Fruit fly (Drosophila melanogaster) whole organism, prepupa: Measurements from ENCODE around the gene Tbca.

ENCODE experiments used
- Blimp-1 ChIP-seq: fragments of 200-800 bp; sonication (Bioruptor generic); optimal IDR thresholded peaks from 3 replicates; lab custom pipeline; 2017; ENCODE audit warnings: missing biosample characterization, missing genetic modification characterization, mild to moderate bottlenecking, moderate library complexity, missing genetic modification reagents
- CG10631 ChIP-seq: fragments of 200-800 bp; sonication (Bioruptor generic); optimal IDR thresholded peaks from 2 replicates; lab custom pipeline; 2016; ENCODE audit warnings: missing biosample characterization, missing genetic modification characterization
- CG10669 ChIP-seq: fragments of 200-800 bp; sonication (Bioruptor generic); optimal IDR thresholded peaks from 3 replicates; lab custom pipeline; 2018; ENCODE audit warnings: missing biosample characterization, mild to moderate bottlenecking, missing genetic modification characterization, moderate library complexity
- CG11294 ChIP-seq: fragments of 200-800 bp; sonication (Bioruptor generic); IDR thresholded peaks from 2 replicates; pipeline ENCODE4 v1.3.6; 2022; ENCODE audit warnings: missing biosample characterization, missing genetic modification characterization
- CG11762 ChIP-seq: fragments of 200-800 bp; sonication (Bioruptor generic); optimal IDR thresholded peaks from 3 replicates; lab custom pipeline; 2016; ENCODE audit warnings: missing biosample characterization, missing genetic modification characterization; ENCODE audit not compliant: insufficient read depth
- CG11902 ChIP-seq: fragments of 200-800 bp; sonication (Bioruptor generic); optimal IDR thresholded peaks from 3 replicates; lab custom pipeline; 2016; ENCODE audit warnings: missing biosample characterization, missing genetic modification characterization
- CG15336 ChIP-seq: fragments of 200-800 bp; sonication (Bioruptor generic); IDR thresholded peaks from 2 replicates; pipeline ENCODE4 v1.3.6; 2022; ENCODE audit warnings: missing biosample characterization, missing genetic modification characterization
- CG1621 ChIP-seq: fragments of 200-800 bp; sonication (Bioruptor generic); optimal IDR thresholded peaks from 3 replicates; lab custom pipeline; 2018; ENCODE audit warnings: missing biosample characterization, mild to moderate bottlenecking, missing genetic modification characterization
- CG16779 ChIP-seq: fragments of 200-800 bp; sonication (Bioruptor generic); optimal IDR thresholded peaks from 3 replicates; lab custom pipeline; 2017; ENCODE audit warnings: missing biosample characterization, mild to moderate bottlenecking, missing genetic modification characterization
- CG3032 ChIP-seq: fragments of 200-800 bp; optimal IDR thresholded peaks from 2 replicates; lab custom pipeline; 2019; ENCODE audit warnings: missing biosample characterization, mild to moderate bottlenecking, missing genetic modification characterization, moderate library complexity
- CG31627 ChIP-seq: fragments of 200-800 bp; sonication (Bioruptor generic); optimal IDR thresholded peaks from 3 replicates; lab custom pipeline; 2016; ENCODE audit warnings: missing biosample characterization, missing genetic modification characterization
- CG32006 ChIP-seq: fragments of 200-800 bp; sonication (Bioruptor generic); optimal IDR thresholded peaks from 3 replicates; lab custom pipeline; 2017; ENCODE audit warnings: missing biosample characterization, mild to moderate bottlenecking, missing genetic modification characterization
- CG34406 ChIP-seq: fragments of 200-800 bp; sonication (Bioruptor generic); optimal IDR thresholded peaks from 3 replicates; lab custom pipeline; 2016; ENCODE audit warnings: missing biosample characterization, missing genetic modification characterization
- CG3919 ChIP-seq: fragments of 200-800 bp; sonication (Bioruptor generic); optimal IDR thresholded peaks from 3 replicates; lab custom pipeline; 2016; ENCODE audit warnings: missing biosample characterization, missing genetic modification characterization
- CG4318 ChIP-seq: fragments of 200-800 bp; sonication (Bioruptor generic); optimal IDR thresholded peaks from 3 replicates; lab custom pipeline; 2017; ENCODE audit warnings: missing biosample characterization, mild to moderate bottlenecking, missing genetic modification characterization
- CG6163 ChIP-seq: fragments of 200-800 bp; sonication (Bioruptor generic); IDR thresholded peaks from 3 replicates; pipeline ENCODE4 v1.3.6; 2022; ENCODE audit warnings: missing biosample characterization, missing genetic modification characterization
- CG6792 ChIP-seq: fragments of 200-800 bp; sonication (Bioruptor generic); optimal IDR thresholded peaks from 3 replicates; lab custom pipeline; 2016; ENCODE audit warnings: missing biosample characterization, missing genetic modification characterization
- CG6808 ChIP-seq: fragments of 200-800 bp; sonication (Bioruptor generic); optimal IDR thresholded peaks from 3 replicates; lab custom pipeline; 2017; ENCODE audit warnings: missing biosample characterization, missing genetic modification characterization, mild to moderate bottlenecking, moderate library complexity, missing genetic modification reagents
- CG6854 ChIP-seq: fragments of 200-800 bp; sonication (Bioruptor generic); optimal IDR thresholded peaks from 2 replicates; lab custom pipeline; 2017; ENCODE audit warnings: missing biosample characterization, mild to moderate bottlenecking, missing genetic modification characterization
- CG7368 ChIP-seq: fragments of 200-800 bp; sonication (Bioruptor generic); optimal IDR thresholded peaks from 3 replicates; lab custom pipeline; 2016; ENCODE audit warnings: missing biosample characterization, missing genetic modification characterization
- CG8119 ChIP-seq: fragments of 200-800 bp; sonication (Bioruptor generic); IDR thresholded peaks from 3 replicates; pipeline ENCODE4 v1.3.6; 2022; ENCODE audit warnings: missing biosample characterization, missing genetic modification characterization
- CG8632 ChIP-seq: fragments of 200-800 bp; sonication (Bioruptor generic); optimal IDR thresholded peaks from 3 replicates; lab custom pipeline; 2016; ENCODE audit warnings: missing biosample characterization, missing genetic modification characterization
- CG9139 ChIP-seq: fragments of 200-800 bp; sonication (Bioruptor generic); optimal IDR thresholded peaks from 3 replicates; lab custom pipeline; 2017; ENCODE audit warnings: missing biosample characterization, mild to moderate bottlenecking, missing genetic modification characterization
- Eip75B ChIP-seq: fragments of 200-800 bp; sonication (Bioruptor generic); optimal IDR thresholded peaks from 3 replicates; lab custom pipeline; 2016; ENCODE audit warnings: missing biosample characterization, missing genetic modification characterization
- Eip93F ChIP-seq: fragments of 200-800 bp; sonication (Bioruptor generic); optimal IDR thresholded peaks from 2 replicates; lab custom pipeline; 2016; ENCODE audit warnings: missing biosample characterization, mild to moderate bottlenecking, missing genetic modification characterization
- Ets96B ChIP-seq: fragments of 200-800 bp; optimal IDR thresholded peaks from 2 replicates; lab custom pipeline; 2019; ENCODE audit warnings: missing biosample characterization, mild to moderate bottlenecking, missing genetic modification characterization, moderate library complexity
- Gug ChIP-seq: fragments of 200-800 bp; sonication (Bioruptor generic); IDR thresholded peaks from 2 replicates; pipeline ENCODE4 v1.3.6; 2022; ENCODE audit warnings: missing biosample characterization, missing genetic modification characterization
- Hr38 ChIP-seq: sonication (Bioruptor generic); optimal IDR thresholded peaks from 2 replicates; lab custom pipeline; 2016; ENCODE audit warnings: missing biosample characterization, missing genetic modification characterization
- Hr39 ChIP-seq: fragments of 200-800 bp; sonication (Bioruptor generic); optimal IDR thresholded peaks from 2 replicates; lab custom pipeline; 2016; ENCODE audit warnings: missing biosample characterization, missing genetic modification characterization
- Hr4 ChIP-seq: fragments of 200-800 bp; sonication (Bioruptor generic); optimal IDR thresholded peaks from 3 replicates; lab custom pipeline; 2016; ENCODE audit warnings: missing biosample characterization, missing genetic modification characterization
- Lpt ChIP-seq: fragments of 200-800 bp; sonication (Bioruptor generic); optimal IDR thresholded peaks from 3 replicates; lab custom pipeline; 2016; ENCODE audit warnings: missing biosample characterization, missing genetic modification characterization
- Met ChIP-seq: fragments of 200-800 bp; sonication (Bioruptor generic); optimal IDR thresholded peaks from 3 replicates; lab custom pipeline; 2016; ENCODE audit warnings: missing biosample characterization, missing genetic modification characterization
- Smox ChIP-seq: fragments of 200-800 bp; sonication (Bioruptor generic); optimal IDR thresholded peaks from 3 replicates; lab custom pipeline; 2016; ENCODE audit warnings: missing biosample characterization, missing genetic modification characterization
- Sox102F ChIP-seq: fragments of 200-800 bp; sonication (Bioruptor generic); optimal IDR thresholded peaks from 2 replicates; lab custom pipeline; 2016; ENCODE audit warnings: missing biosample characterization, mild to moderate bottlenecking, missing genetic modification characterization
- Sox14 ChIP-seq: fragments of 200-800 bp; sonication (Bioruptor generic); optimal IDR thresholded peaks from 3 replicates; lab custom pipeline; 2016; ENCODE audit warnings: missing biosample characterization, missing genetic modification characterization
- Sox15 ChIP-seq: fragments of 200-800 bp; sonication (Bioruptor generic); optimal IDR thresholded peaks from 3 replicates; lab custom pipeline; 2016; ENCODE audit warnings: missing biosample characterization, missing genetic modification characterization
- achi ChIP-seq: fragments of 200-800 bp; sonication (Bioruptor generic); optimal IDR thresholded peaks from 3 replicates; lab custom pipeline; 2016; ENCODE audit warnings: missing biosample characterization, missing genetic modification characterization
- acj6 ChIP-seq: fragments of 200-800 bp; sonication (Bioruptor generic); optimal IDR thresholded peaks from 3 replicates; lab custom pipeline; 2016; ENCODE audit warnings: missing biosample characterization, missing genetic modification characterization
- cyc ChIP-seq: fragments of 200-800 bp; sonication (Bioruptor generic); optimal IDR thresholded peaks from 3 replicates; lab custom pipeline; 2016; ENCODE audit warnings: missing biosample characterization, missing genetic modification characterization
- dac ChIP-seq: fragments of 200-800 bp; sonication (Bioruptor generic); optimal IDR thresholded peaks from 2 replicates; lab custom pipeline; 2017; ENCODE audit warnings: missing biosample characterization, mild to moderate bottlenecking, missing genetic modification characterization
- dsx ChIP-seq: fragments of 200-800 bp; optimal IDR thresholded peaks from 3 replicates; lab custom pipeline; 2019; ENCODE audit warnings: missing biosample characterization, mild to moderate bottlenecking, missing genetic modification characterization, moderate library complexity; ENCODE audit not compliant: poor library complexity, severe bottlenecking
- eg ChIP-seq: fragments of 200-800 bp; sonication (Bioruptor generic); IDR thresholded peaks from 3 replicates; pipeline ENCODE4 v1.3.6; 2022; ENCODE audit warnings: missing biosample characterization, missing genetic modification characterization
- esn ChIP-seq: fragments of 200-800 bp; sonication (Bioruptor generic); optimal IDR thresholded peaks from 2 replicates; lab custom pipeline; 2016; ENCODE audit warnings: missing biosample characterization, mild to moderate bottlenecking, missing genetic modification characterization, moderate library complexity
- fd85E ChIP-seq: fragments of 200-800 bp; sonication (Bioruptor generic); optimal IDR thresholded peaks from 3 replicates; lab custom pipeline; 2016; ENCODE audit warnings: missing biosample characterization, missing genetic modification characterization
- fkh ChIP-seq: fragments of 200-800 bp; sonication (Bioruptor generic); optimal IDR thresholded peaks from 3 replicates; lab custom pipeline; 2017; ENCODE audit warnings: missing biosample characterization, mild to moderate bottlenecking, missing genetic modification characterization, moderate library complexity
- lz ChIP-seq: fragments of 200-800 bp; sonication (Bioruptor generic); optimal IDR thresholded peaks from 3 replicates; lab custom pipeline; 2016; ENCODE audit warnings: missing biosample characterization, missing genetic modification characterization
- net ChIP-seq: fragments of 200-800 bp; sonication (Bioruptor generic); optimal IDR thresholded peaks from 3 replicates; lab custom pipeline; 2016; ENCODE audit warnings: missing biosample characterization, missing genetic modification characterization
- pdm3 ChIP-seq: fragments of 200-800 bp; sonication (Bioruptor generic); optimal IDR thresholded peaks from 3 replicates; lab custom pipeline; 2016; ENCODE audit warnings: missing biosample characterization, missing genetic modification characterization
- salr ChIP-seq, 2 experiments: fragments of 200-800 bp; sonication (Bioruptor generic); optimal IDR thresholded peaks; 3 replicates each; lab custom pipeline; 2016 to 2018; ENCODE audit warnings: missing biosample characterization in 2 of 2, missing genetic modification characterization in 2 of 2, mild to moderate bottlenecking in 1 of 2
- svp ChIP-seq: fragments of 200-800 bp; sonication (Bioruptor generic); peaks from one replicate; lab custom pipeline; 2016; ENCODE audit warnings: missing biosample characterization, missing genetic modification characterization
- topi ChIP-seq: fragments of 200-800 bp; sonication (Bioruptor generic); optimal IDR thresholded peaks from 3 replicates; lab custom pipeline; 2016; ENCODE audit warnings: missing biosample characterization, missing genetic modification characterization

Gene Tbca

DNA sequence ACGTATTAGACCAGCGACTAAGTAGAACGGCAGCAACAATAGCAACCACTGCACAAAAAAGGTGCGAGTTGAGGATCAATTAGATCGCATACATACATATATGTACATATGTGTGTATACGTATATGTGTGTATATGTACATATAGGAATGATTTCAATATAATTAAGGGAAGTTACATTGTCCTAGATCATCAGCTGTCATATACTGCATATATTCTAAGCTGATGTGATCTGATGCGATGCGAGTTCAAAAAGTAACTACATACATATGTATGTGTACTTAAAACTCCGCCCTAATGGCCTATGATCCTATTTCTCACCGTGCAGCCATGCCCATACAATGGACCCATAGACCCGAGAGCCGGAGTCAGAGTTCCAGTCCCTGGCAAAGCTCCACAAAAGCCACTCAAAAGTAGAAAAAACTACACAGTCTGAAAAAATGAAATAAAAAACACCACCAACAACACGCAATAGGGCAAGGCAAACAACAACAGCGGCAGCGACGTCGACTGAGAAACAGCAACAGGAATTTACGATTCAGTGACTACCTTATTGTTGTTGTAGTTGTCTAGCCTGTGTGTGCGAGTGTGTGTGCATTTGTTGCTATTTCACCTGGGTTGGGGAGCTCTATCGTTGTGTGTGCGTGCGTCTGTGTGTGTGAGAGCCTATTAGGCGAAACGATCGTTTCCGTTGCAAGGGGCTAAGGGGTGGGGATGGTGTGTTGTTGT lies 19.9 kb upstream of the Tbca start:
- TF ChIP-seq Blimp-1 (GFP tag; lab: Kevin White, UChicago) (no peak), CG10669 (GFP tag; lab: Kevin White, UChicago) (no peak), fd85E (no peak), lz (GFP tag; lab: Kevin White, UChicago) (no peak), svp (no peak), eg (no peak; the same call in 1 of the 3 replicates), CG31627 (GFP tag; lab: Kevin White, UChicago) (no peak), cyc (GFP tag; lab: Kevin White, UChicago) (no peak), topi (GFP tag; lab: Kevin White, UChicago) (no peak), Gug (peak; percentile 43; the same call in 1 of the 2 replicates), Sox15 (GFP tag; lab: Kevin White, UChicago) (no peak), Smox (GFP tag; lab: Kevin White, UChicago) (no peak), esn (no peak), CG32006 (peak; percentile 77), Hr38 (GFP tag; lab: Kevin White, UChicago) (no peak), CG8119 (GFP tag; lab: Robert Waterston, UW) (peak; percentile 65; the same call in 1 of the 3 replicates), CG3919 (GFP tag; lab: Kevin White, UChicago) (peak; percentile 51), CG11294 (GFP tag; lab: Robert Waterston, UW) (peak; percentile 40; the same call in 1 of the 2 replicates), CG6808 (GFP tag; lab: Kevin White, UChicago) (peak; percentile 29), CG11762 (GFP tag; lab: Kevin White, UChicago) (no peak), Hr4 (peak; percentile 61), CG15336 (GFP tag; lab: Robert Waterston, UW) (peak; percentile 67), CG16779 (tag; lab: Kevin White, UChicago) (peak; percentile 20), dsx (no peak), Sox14 (GFP tag; lab: Kevin White, UChicago) (peak; percentile 63), CG9139 (GFP tag; lab: Kevin White, UChicago) (no peak), CG3032 (tag; lab: Kevin White, UChicago) (peak; percentile 9), CG6854 (GFP tag; lab: Kevin White, UChicago) (no peak), CG6163 (GFP tag; lab: Robert Waterston, UW) (0 out of 3 replicates have a peak, but pooled peaks have one; percentile 23), CG8632 (GFP tag; lab: Kevin White, UChicago) (no peak), CG6792 (GFP tag; lab: Kevin White, UChicago) (no peak), CG1621 (tag; lab: Kevin White, UChicago) (no peak), dac (GFP tag; lab: Kevin White, UChicago) (peak; percentile 33), Eip93F (no peak), CG4318 (GFP tag; lab: Kevin White, UChicago) (peak; percentile 51), Eip75B (peak; percentile 36), CG7368 (GFP tag; lab: Kevin White, UChicago) (no peak), Hr39 (no peak), Sox102F (no peak), Ets96B (tag; lab: Kevin White, UChicago) (no peak), acj6 (GFP tag; lab: Kevin White, UChicago) (peak; percentile 34), Met (GFP tag; lab: Kevin White, UChicago) (no peak), Lpt (GFP tag; lab: Kevin White, UChicago) (no peak), CG34406 (no peak), CG10631 (GFP tag; lab: Kevin White, UChicago) (peak; percentile 67), achi (GFP tag; lab: Kevin White, UChicago) (peak; percentile 38), net (GFP tag; lab: Kevin White, UChicago) (no peak), CG11902 (GFP tag; lab: Kevin White, UChicago) (no peak), fkh (GFP tag; lab: Kevin White, UChicago) (peak; percentile 21), salr (GFP tag; optimal IDR thresholded peaks at IDR 0.05; lab: Kevin White, UChicago) (peak in 1 of 2 experiments; percentile 72), pdm3 (GFP tag; lab: Kevin White, UChicago) (peak; percentile 48)
